Fruit fly (Drosophila melanogaster): ENCODE results near the gene out.

out gene

DNA sequence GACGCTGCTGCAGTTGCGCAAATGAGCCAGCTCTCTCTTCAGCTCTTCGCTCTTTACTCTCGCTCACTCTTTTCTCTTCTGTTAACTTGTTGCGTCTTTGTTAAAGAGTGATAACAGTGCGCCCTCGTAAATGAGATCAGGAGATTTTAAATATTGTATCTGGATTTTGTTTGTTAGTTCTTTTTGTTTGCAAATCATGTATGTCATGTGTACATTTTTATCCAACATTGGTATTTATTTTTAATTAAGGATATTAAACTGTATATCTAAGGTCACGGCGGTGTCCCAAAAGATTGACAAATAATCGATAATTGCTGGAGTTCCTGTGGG, 23.2 kb downstream of the out start (continued):
- TF ChIP-seq BEAF-32 (GFP tag; optimal IDR thresholded peaks at IDR 0.05) (no peak), run (tag; optimal IDR thresholded peaks at IDR 0.05) (no peak), H15 (GFP tag; IDR thresholded peaks at IDR 0.05) (no peak), rib (GFP tag; IDR thresholded peaks at IDR 0.05) (no peak; the same call in 1 of the 2 replicates), aop (GFP tag; IDR thresholded peaks at IDR 0.05) (no peak), tin (GFP tag; optimal IDR thresholded peaks at IDR 0.05) (peak; percentile 18), gsb-n (tag; optimal IDR thresholded peaks at IDR 0.05) (peak; percentile 27), CG10959 (GFP tag; IDR thresholded peaks at IDR 0.05) (peak; percentile 42; the same call in 1 of the 2 replicates), CG4360 (GFP tag; IDR thresholded peaks at IDR 0.05) (0 out of 2 replicates have a peak, but pooled peaks have one; percentile 11), insv (GFP tag; optimal IDR thresholded peaks at IDR 0.05) (no peak), CG15514 (GFP tag; optimal IDR thresholded peaks at IDR 0.05) (no peak), CG4328 (GFP tag; optimal IDR thresholded peaks at IDR 0.05) (no peak), Stat92E (GFP tag; optimal IDR thresholded peaks at IDR 0.05) (no peak), HmgD (GFP tag; optimal IDR thresholded peaks at IDR 0.05) (no peak), HLH54F (GFP tag; optimal IDR thresholded peaks at IDR 0.05) (peak; percentile 32), CG7271 (tag; optimal IDR thresholded peaks at IDR 0.05) (no peak), CG11504 (tag; optimal IDR thresholded peaks at IDR 0.05) (peak; percentile 48), ssp (GFP tag; IDR thresholded peaks at IDR 0.05) (no peak), CG12659 (GFP tag; optimal IDR thresholded peaks at IDR 0.05) (no peak), gce (GFP tag; IDR thresholded peaks at IDR 0.05) (peak; percentile 65; the same call in 1 of the 3 replicates), pfk (GFP tag; optimal IDR thresholded peaks at IDR 0.05) (no peak), CG6254 (GFP tag; optimal IDR thresholded peaks at IDR 0.05) (no peak), Sry-δ (GFP tag; optimal IDR thresholded peaks at IDR 0.05) (no peak), zen (tag; optimal IDR thresholded peaks at IDR 0.05) (no peak), trem (tag; optimal IDR thresholded peaks at IDR 0.05) (peak; percentile 49), nerfin-1 (tag; optimal IDR thresholded peaks at IDR 0.05) (no peak), CG15601 (tag; optimal IDR thresholded peaks at IDR 0.05) (no peak), CG4820 (GFP tag; optimal IDR thresholded peaks at IDR 0.05) (no peak), Tbp (GFP tag; optimal IDR thresholded peaks at IDR 0.05) (no peak), B-H2 (GFP tag; optimal IDR thresholded peaks at IDR 0.05) (no peak), tll (GFP tag; optimal IDR thresholded peaks at IDR 0.05) (no peak), Hr78 (GFP tag; optimal IDR thresholded peaks at IDR 0.05) (no peak), tna (GFP tag; IDR thresholded peaks at IDR 0.05; ENCODE audit: partially characterized antibody) (no peak), NfI (GFP tag; optimal IDR thresholded peaks at IDR 0.05) (peak; percentile 35), CG15269 (tag; optimal IDR thresholded peaks at IDR 0.05) (peak; percentile 50), sima (GFP tag; optimal IDR thresholded peaks at IDR 0.05) (peak; percentile 8), maf-S (GFP tag; optimal IDR thresholded peaks at IDR 0.05) (no peak), ash1 (GFP tag; optimal IDR thresholded peaks at IDR 0.05) (no peak), ci (GFP tag; IDR thresholded peaks at IDR 0.05) (peak; percentile 82), vnd (GFP tag; IDR thresholded peaks at IDR 0.05; ENCODE audit: partially characterized antibody) (no peak), CG14014 (GFP tag; IDR thresholded peaks at IDR 0.05) (peak; percentile 49; the same call in 1 of the 2 replicates), CG13123 (GFP tag; optimal IDR thresholded peaks at IDR 0.05) (no peak), CG5245 (GFP tag; optimal IDR thresholded peaks at IDR 0.05) (no peak), Gsc (GFP tag; IDR thresholded peaks at IDR 0.05) (no peak), CG11085 (GFP tag; IDR thresholded peaks at IDR 0.05) (no peak), CG8388 (GFP tag; optimal IDR thresholded peaks at IDR 0.05) (peak; percentile 23), CG4424 (GFP tag; optimal IDR thresholded peaks at IDR 0.05) (peak; percentile 11), CG2120 (GFP tag; optimal IDR thresholded peaks at IDR 0.05) (peak; percentile 39), CG9797 (GFP tag; optimal IDR thresholded peaks at IDR 0.05) (no peak), NC2β (GFP tag; optimal IDR thresholded peaks at IDR 0.05) (peak; percentile 14)

Measured in whole organism, embryonic.